Worm (Caenorhabditis elegans): ENCODE measurements around the gene sra-4.
A peak's percentile ranks its signal among the peaks of the same experiment; 100 is the strongest.

Gene sra-4

ce11 chrII:9500926-9501325 is 41.8 kb downstream of the sra-4 start (continued):
- no peak for TF ChIP-seq ztf-25 (GFP tag; IDR thresholded peaks at IDR 0.05)
- TF ChIP-seq mes-4 (tag; optimal IDR thresholded peaks at IDR 0.05), result no peak
- no peak for TF ChIP-seq ceh-27 (GFP tag; optimal IDR thresholded peaks at IDR 0.05)
- TF ChIP-seq snpc-1.1 (tag; optimal IDR thresholded peaks at IDR 0.05; ENCODE audit: insufficient read depth), result no peak
- no peak for TF ChIP-seq rpc-1 (optimal IDR thresholded peaks at IDR 0.05)
- no peak for TF ChIP-seq rpc-1 (tag; optimal IDR thresholded peaks at IDR 0.05)
- TF ChIP-seq sdz-38 (tag; optimal IDR thresholded peaks at IDR 0.05), result no peak
- 0 out of 2 replicates have a peak, but pooled peaks have one; percentile 23 for TF ChIP-seq pbrm-1 (GFP tag; IDR thresholded peaks at IDR 0.05)
- no peak for TF ChIP-seq zfh-2 (GFP tag; conservative IDR thresholded peaks at IDR 0.05)
- TF ChIP-seq lin-40 (tag; optimal IDR thresholded peaks at IDR 0.05), result peak; percentile 24
- no peak for TF ChIP-seq attf-6 (GFP tag; IDR thresholded peaks at IDR 0.05)
- no peak for TF ChIP-seq lin-35 (GFP tag; optimal IDR thresholded peaks at IDR 0.05)
- TF ChIP-seq T26A5.8 (tag; optimal IDR thresholded peaks at IDR 0.05), result no peak
- TF ChIP-seq Y56A3A.18 (GFP tag; IDR thresholded peaks at IDR 0.05), result 0 out of 2 replicates have a peak, but pooled peaks have one; percentile 14
- TF ChIP-seq F55B11.4 (tag; optimal IDR thresholded peaks at IDR 0.05; ENCODE audit: borderline replicate concordance, insufficient read depth), result no peak
- TF ChIP-seq F23B12.7 (tag; optimal IDR thresholded peaks at IDR 0.05; ENCODE audit: insufficient read depth), result no peak
- no peak for TF ChIP-seq hmg-1.2 (GFP tag; IDR thresholded peaks at IDR 0.05)
- no peak for TF ChIP-seq attf-3 (GFP tag; conservative IDR thresholded peaks at IDR 0.05)
- TF ChIP-seq egrh-3 (GFP tag; IDR thresholded peaks at IDR 0.05), result no peak
- TF ChIP-seq madf-10 (tag; optimal IDR thresholded peaks at IDR 0.05), result peak; percentile 47
- 0 out of 2 replicates have a peak, but pooled peaks have one; percentile 22 for TF ChIP-seq hmg-20 (GFP tag; IDR thresholded peaks at IDR 0.05)
- TF ChIP-seq repo-1 (tag; optimal IDR thresholded peaks at IDR 0.05), result no peak
- TF ChIP-seq attf-5 (GFP tag; optimal IDR thresholded peaks at IDR 0.05), result no peak
- no peak for TF ChIP-seq nhr-27 (tag; optimal IDR thresholded peaks at IDR 0.05)
- TF ChIP-seq lir-1 (GFP tag; conservative IDR thresholded peaks at IDR 0.05), result no peak
- no peak for TF ChIP-seq K11D2.4 (GFP tag; IDR thresholded peaks at IDR 0.05)
- no peak for TF ChIP-seq ccch-3 (GFP tag; optimal IDR thresholded peaks at IDR 0.05)
- TF ChIP-seq sea-2 (GFP tag; IDR thresholded peaks at IDR 0.05), result no peak
- TF ChIP-seq rcor-1 (GFP tag; IDR thresholded peaks at IDR 0.05), result no peak
- no peak for TF ChIP-seq xnd-1 (tag; optimal IDR thresholded peaks at IDR 0.05)
- TF ChIP-seq nhr-120 (GFP tag; IDR thresholded peaks at IDR 0.05), result no peak
- no peak for TF ChIP-seq athp-1 (tag; optimal IDR thresholded peaks at IDR 0.05)
- TF ChIP-seq F57A8.1 (GFP tag; optimal IDR thresholded peaks at IDR 0.05), result no peak
- peak; percentile 43 for TF ChIP-seq nhr-90 (tag; optimal IDR thresholded peaks at IDR 0.05)
- TF ChIP-seq hlh-26 (GFP tag; conservative IDR thresholded peaks at IDR 0.05), result no peak
- peak; percentile 69; the same call in 1 of the 2 replicates for TF ChIP-seq Y95B8A.8 (GFP tag; IDR thresholded peaks at IDR 0.05)
- no peak for TF ChIP-seq nhr-179 (tag; optimal IDR thresholded peaks at IDR 0.05)
- TF ChIP-seq ztf-28 (GFP tag; IDR thresholded peaks at IDR 0.05), result no peak
- TF ChIP-seq mxl-1 (tag; optimal IDR thresholded peaks at IDR 0.05), result no peak
- TF ChIP-seq unc-130 (GFP tag; optimal IDR thresholded peaks at IDR 0.05), result no peak
- TF ChIP-seq tlf-1 (GFP tag; optimal IDR thresholded peaks at IDR 0.05), result no peak
- no peak for TF ChIP-seq ceh-79 (tag; optimal IDR thresholded peaks at IDR 0.05)
- TF ChIP-seq mcd-1 (GFP tag; IDR thresholded peaks at IDR 0.05), result no peak
- TF ChIP-seq Y79H2A.3 (GFP tag; conservative IDR thresholded peaks at IDR 0.05), result no peak
- no peak for TF ChIP-seq cebp-1 (GFP tag; IDR thresholded peaks at IDR 0.05)
- TF ChIP-seq cebp-1 (tag; optimal IDR thresholded peaks at IDR 0.05), result peak; percentile 69
- no peak for TF ChIP-seq aptf-3 (GFP tag; IDR thresholded peaks at IDR 0.05)
- TF ChIP-seq nfya-2 (GFP tag; IDR thresholded peaks at IDR 0.05), result no peak
- TF ChIP-seq let-607 (tag; optimal IDR thresholded peaks at IDR 0.05), result peak in 1 of 2 experiments; percentile 68
- no peak for TF ChIP-seq Y67H2A.10 (GFP tag; conservative IDR thresholded peaks at IDR 0.05)
